Worm (Caenorhabditis elegans) whole organism, late embryonic: ENCODE results near the gene acdh-13.

Experiments
- C08G9.2 ChIP-seq: sonication (generic microtip); optimal IDR thresholded peaks from 2 replicates; lab custom pipeline; 2016; ENCODE audit warnings: mild to moderate bottlenecking, missing genetic modification characterization, moderate library complexity, missing compliant biosample characterization
- ahr-1 ChIP-seq: sonication (generic microtip); optimal IDR thresholded peaks from 2 replicates; lab custom pipeline; 2016; ENCODE audit warnings: missing genetic modification characterization, missing compliant biosample characterization
- odd-2 ChIP-seq: sonication (generic microtip); optimal IDR thresholded peaks from 2 replicates; lab custom pipeline; 2017; ENCODE audit warnings: antibody characterized with exemption, mild to moderate bottlenecking, missing genetic modification characterization, missing compliant biosample characterization

DNA sequence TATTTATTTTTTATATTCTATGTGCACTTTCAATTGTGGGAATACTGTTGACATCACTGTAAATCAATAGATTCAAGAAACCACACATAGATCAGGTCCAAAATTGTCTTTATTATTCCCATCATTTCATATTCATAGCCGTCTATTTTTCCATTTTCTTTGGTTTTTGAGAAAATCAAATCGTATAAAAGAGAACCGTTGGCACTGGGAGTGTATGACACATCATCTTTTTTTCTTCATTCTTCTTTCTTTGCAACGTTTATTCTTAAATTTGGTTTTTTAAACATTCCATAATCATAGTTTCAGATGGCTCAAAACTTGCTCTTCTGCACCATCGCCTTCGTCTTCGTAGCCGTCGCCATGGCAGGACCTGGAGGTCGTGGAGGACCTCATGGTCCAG, 8.7 kb downstream of the acdh-13 start, which contains the start of gene srlf-2:
- TF ChIP-seq odd-2 (tag; lab: Kevin White, UChicago), result no peak
- TF ChIP-seq C08G9.2, result no peak
- TF ChIP-seq ahr-1, result no peak
